Worm (Caenorhabditis elegans) whole organism, mixed stage, embryonic: ENCODE results near the gene cest-30.

Source experiments
- blmp-1 ChIP-seq: fragments of 150-350 bp; optimal IDR thresholded peaks from 2 replicates; lab custom pipeline; 2014; ENCODE audit warnings: missing biosample characterization, missing genetic modification characterization
- ceh-39 ChIP-seq: fragments of 150-350 bp; optimal IDR thresholded peaks from 2 replicates; lab custom pipeline; 2014; ENCODE audit warnings: missing biosample characterization, missing genetic modification characterization
- cnd-1 ChIP-seq: fragments of 200-800 bp; sonication (Bioruptor generic); optimal IDR thresholded peaks from 2 replicates; lab custom pipeline; 2018; ENCODE audit warnings: mild to moderate bottlenecking, missing genetic modification characterization, missing compliant biosample characterization
- drap-1 ChIP-seq: fragments of 200-800 bp; sonication (Bioruptor generic); optimal IDR thresholded peaks from 3 replicates; lab custom pipeline; 2018; ENCODE audit warnings: mild to moderate bottlenecking, missing genetic modification characterization, missing compliant biosample characterization
- lin-13 ChIP-seq: fragments of 150-350 bp; optimal IDR thresholded peaks from 2 replicates; lab custom pipeline; 2014; ENCODE audit warnings: missing biosample characterization, missing genetic modification characterization
- lin-32 ChIP-seq: fragments of 200-800 bp; sonication (Bioruptor generic); optimal IDR thresholded peaks from 2 replicates; lab custom pipeline; 2018; ENCODE audit warnings: mild to moderate bottlenecking, missing genetic modification characterization, missing compliant biosample characterization
- mab-5 ChIP-seq: fragments of 150-350 bp; optimal IDR thresholded peaks from 2 replicates; lab custom pipeline; 2014; ENCODE audit warnings: missing biosample characterization, missing genetic modification characterization
- mep-1 ChIP-seq: fragments of 150-350 bp; optimal IDR thresholded peaks from 2 replicates; lab custom pipeline; 2017; ENCODE audit warnings: missing biosample characterization, missing genetic modification reagents, missing genetic modification characterization, inconsistent platforms
- nhr-2 ChIP-seq: fragments of 150-350 bp; optimal IDR thresholded peaks from 2 replicates; lab custom pipeline; 2014; ENCODE audit warnings: missing biosample characterization, missing genetic modification characterization
- nhr-237 ChIP-seq: fragments of 150-350 bp; optimal IDR thresholded peaks from 2 replicates; lab custom pipeline; 2014; ENCODE audit warnings: missing biosample characterization, missing genetic modification characterization
- pha-4 ChIP-seq: fragments of 150-350 bp; optimal IDR thresholded peaks from 2 replicates; lab custom pipeline; 2018; ENCODE audit warnings: missing biosample characterization, missing genetic modification reagents, missing genetic modification characterization
- snpc-4 ChIP-seq: fragments of 150-350 bp; optimal IDR thresholded peaks from 2 replicates; lab custom pipeline; 2014; ENCODE audit warnings: missing biosample characterization, missing genetic modification characterization
- unc-39 ChIP-seq: fragments of 150-350 bp; optimal IDR thresholded peaks from 2 replicates; lab custom pipeline; 2014; ENCODE audit warnings: missing biosample characterization, missing genetic modification characterization
- unc-62 ChIP-seq: fragments of 150-350 bp; optimal IDR thresholded peaks from 2 replicates; lab custom pipeline; 2014; ENCODE audit warnings: missing biosample characterization, missing genetic modification reagents, missing genetic modification characterization

DNA sequence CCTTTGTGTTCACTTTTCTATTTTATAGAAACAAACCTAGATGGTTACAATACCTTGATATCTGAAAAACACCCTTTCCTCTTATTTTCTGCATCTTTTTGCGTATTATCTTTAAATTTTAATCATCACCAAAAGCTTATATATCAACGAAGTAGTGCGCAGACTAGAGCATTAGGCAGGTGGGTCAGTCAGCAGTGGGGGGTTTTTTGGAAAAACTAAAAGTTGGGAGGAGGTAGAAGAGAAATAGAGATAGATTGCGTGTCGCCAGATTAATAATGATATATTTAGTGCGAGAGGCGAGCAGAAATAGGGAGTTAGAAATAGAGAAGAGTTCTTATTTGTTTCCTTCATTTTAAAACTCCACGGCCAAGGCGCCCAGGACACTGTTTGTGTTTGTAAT is 38.3 kb upstream of the cest-30 start:
- TF ChIP-seq mab-5 (tag; lab: Kevin White, UChicago), result no peak
- TF ChIP-seq nhr-2, result no peak
- TF ChIP-seq ceh-39 (tag; lab: Kevin White, UChicago), result no peak
- TF ChIP-seq nhr-237, result no peak
- TF ChIP-seq cnd-1 (tag; lab: Kevin White, UChicago), result no peak
- no peak for TF ChIP-seq pha-4
- TF ChIP-seq unc-39, result no peak
- no peak for TF ChIP-seq lin-32
- TF ChIP-seq mep-1 (tag; lab: Kevin White, UChicago), result no peak
- TF ChIP-seq snpc-4 (tag; lab: Kevin White, UChicago), result no peak
- no peak for TF ChIP-seq lin-13 (tag; lab: Kevin White, UChicago)
- TF ChIP-seq blmp-1 (tag; lab: Kevin White, UChicago), result no peak
- no peak for TF ChIP-seq unc-62 (GFP tag; lab: Kevin White, UChicago)
- TF ChIP-seq drap-1 (GFP tag; lab: Kevin White, UChicago), result no peak
